Worm (Caenorhabditis elegans): ENCODE data around the gene Y37E11AL.12.

- TF ChIP-seq ceh-13 (GFP tag; optimal IDR thresholded peaks at IDR 0.05) (no peak), tra-4 (tag; optimal IDR thresholded peaks at IDR 0.05) (no peak), tbx-37 (GFP tag; conservative IDR thresholded peaks at IDR 0.05) (no peak), pes-1 (GFP tag; IDR thresholded peaks at IDR 0.05) (no peak), ama-1 (optimal IDR thresholded peaks at IDR 0.05) (no peak), hmbx-1 (tag; optimal IDR thresholded peaks at IDR 0.05) (no peak), ceh-36 (tag; optimal IDR thresholded peaks at IDR 0.05) (no peak), sea-1 (GFP tag; conservative IDR thresholded peaks at IDR 0.05) (no peak), B0310.2 (tag; optimal IDR thresholded peaks at IDR 0.05) (no peak), hmg-4 (GFP tag; optimal IDR thresholded peaks at IDR 0.05) (no peak), hnd-1 (tag; optimal IDR thresholded peaks at IDR 0.05) (no peak), F13C5.2 (tag; optimal IDR thresholded peaks at IDR 0.05) (no peak), flt-1 (GFP tag; IDR thresholded peaks at IDR 0.05) (no peak)
These were observed 49.6 kb downstream of the Y37E11AL.12 start for ce11 chrIV:3652223-3652622.

Data from whole organism, early embryonic.